Fruit fly (Drosophila melanogaster): Measurements from ENCODE around the gene RhoL.

The RhoL gene

dm6 chr3R:9551013-9551658, 48.8 kb upstream of the RhoL start (continued):
- TF ChIP-seq CG12942 (GFP tag; optimal IDR thresholded peaks at IDR 0.05) (no peak), CG5953 (GFP tag; IDR thresholded peaks at IDR 0.05) (no peak), vnd (GFP tag; IDR thresholded peaks at IDR 0.05; ENCODE audit: partially characterized antibody) (no peak), CG10147 (GFP tag; optimal IDR thresholded peaks at IDR 0.05) (no peak), Adf1 (GFP tag; IDR thresholded peaks at IDR 0.05) (no peak), CG10979 (tag; optimal IDR thresholded peaks at IDR 0.05) (no peak), Dek (tag; optimal IDR thresholded peaks at IDR 0.05) (no peak), mirr (GFP tag; optimal IDR thresholded peaks at IDR 0.05) (peak; percentile 96), ash1 (GFP tag; optimal IDR thresholded peaks at IDR 0.05) (peak; percentile 72), CG34376 (GFP tag; optimal IDR thresholded peaks at IDR 0.05) (peak; percentile 96), tio (GFP tag; optimal IDR thresholded peaks at IDR 0.05) (no peak), CG8089 (GFP tag; optimal IDR thresholded peaks at IDR 0.05) (peak; percentile 32), CG5245 (GFP tag; optimal IDR thresholded peaks at IDR 0.05) (no peak), ara (GFP tag; IDR thresholded peaks at IDR 0.05) (no peak), CG16863 (GFP tag; optimal IDR thresholded peaks at IDR 0.05) (no peak), inv (GFP tag; IDR thresholded peaks at IDR 0.05; ENCODE audit: partially characterized antibody) (no peak), Hsf (GFP tag; optimal IDR thresholded peaks at IDR 0.05) (no peak), Gug (GFP tag; IDR thresholded peaks at IDR 0.05) (no peak), Jarid2 (GFP tag; optimal IDR thresholded peaks at IDR 0.05) (peak; percentile 52), dpn (GFP tag; optimal IDR thresholded peaks at IDR 0.05) (peak; percentile 5 to 12), pita (GFP tag; optimal IDR thresholded peaks at IDR 0.05) (no peak), CG11723 (GFP tag; optimal IDR thresholded peaks at IDR 0.05) (peak; percentile 32), CG11560 (tag; IDR thresholded peaks at IDR 0.05) (no peak), Dll (GFP tag; IDR thresholded peaks at IDR 0.05; ENCODE audit: partially characterized antibody) (no peak), crc (GFP tag; optimal IDR thresholded peaks at IDR 0.05) (no peak), CG4820 (GFP tag; optimal IDR thresholded peaks at IDR 0.05) (no peak), CG10565 (GFP tag; optimal IDR thresholded peaks at IDR 0.05) (no peak), CG12744 (GFP tag; optimal IDR thresholded peaks at IDR 0.05) (peak; percentile 38), PHDP (tag; optimal IDR thresholded peaks at IDR 0.05) (no peak)

- TF ChIP-seq eyg (GFP tag; optimal IDR thresholded peaks at IDR 0.05) (no peak), lov (optimal IDR thresholded peaks at IDR 0.05) (no peak), lov (GFP tag; IDR thresholded peaks at IDR 0.05) (no peak), rib (GFP tag; IDR thresholded peaks at IDR 0.05) (no peak), CG16863 (GFP tag; optimal IDR thresholded peaks at IDR 0.05) (no peak), sens-2 (GFP tag; IDR thresholded peaks at IDR 0.05) (no peak), CG7928 (GFP tag; optimal IDR thresholded peaks at IDR 0.05) (no peak), exex (tag; optimal IDR thresholded peaks at IDR 0.05) (peak; percentile 39), Doc3 (GFP tag; IDR thresholded peaks at IDR 0.05; ENCODE audit: partially characterized antibody) (no peak), CG3163 (GFP tag; optimal IDR thresholded peaks at IDR 0.05) (no peak), gem (tag; optimal IDR thresholded peaks at IDR 0.05) (no peak), sc (optimal IDR thresholded peaks at IDR 0.05) (no peak), sc (GFP tag; optimal IDR thresholded peaks at IDR 0.05) (no peak), Ada2b (GFP tag; IDR thresholded peaks at IDR 0.05) (no peak), cwo (GFP tag; optimal IDR thresholded peaks at IDR 0.05) (no peak), CG9727 (GFP tag; optimal IDR thresholded peaks at IDR 0.05) (no peak), Atf-2 (GFP tag; optimal IDR thresholded peaks at IDR 0.05) (no peak), amos (GFP tag; IDR thresholded peaks at IDR 0.05; ENCODE audit: partially characterized antibody) (no peak), twi (tag; optimal IDR thresholded peaks at IDR 0.05) (peak; percentile 22), CG14050 (GFP tag; IDR thresholded peaks at IDR 0.05) (no peak), Oli (tag; optimal IDR thresholded peaks at IDR 0.05) (no peak), CG9797 (GFP tag; optimal IDR thresholded peaks at IDR 0.05) (no peak)
These were observed 48.1 kb upstream of the RhoL start for dm6 chr3R:9550265-9551012.
